Worm (Caenorhabditis elegans): ENCODE results near the gene pept-1.

pept-1 gene

DNA sequence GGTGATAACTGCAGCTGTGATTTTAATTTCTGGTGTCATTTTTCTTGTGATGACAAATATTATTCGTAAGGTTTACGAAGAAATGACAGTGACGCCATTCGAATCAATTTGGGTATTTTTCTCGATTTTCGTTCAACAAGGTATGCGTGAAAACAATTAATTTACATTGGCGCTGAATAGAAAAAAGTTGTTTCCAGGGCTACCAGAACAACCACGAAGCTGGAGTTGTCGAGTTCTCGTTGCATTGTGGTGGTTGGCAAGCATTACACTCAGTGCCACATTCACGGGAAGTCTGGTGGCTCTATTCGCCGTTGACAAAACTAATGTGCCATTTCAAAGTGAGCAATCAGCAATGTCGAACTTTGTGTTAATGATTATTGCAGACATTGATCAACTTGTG lies 51.1 kb downstream of the pept-1 start:
- TF ChIP-seq egl-5 (tag; optimal IDR thresholded peaks at IDR 0.05) (peak; percentile 29), egl-27 (tag; optimal IDR thresholded peaks at IDR 0.05) (no peak)

DNA sequence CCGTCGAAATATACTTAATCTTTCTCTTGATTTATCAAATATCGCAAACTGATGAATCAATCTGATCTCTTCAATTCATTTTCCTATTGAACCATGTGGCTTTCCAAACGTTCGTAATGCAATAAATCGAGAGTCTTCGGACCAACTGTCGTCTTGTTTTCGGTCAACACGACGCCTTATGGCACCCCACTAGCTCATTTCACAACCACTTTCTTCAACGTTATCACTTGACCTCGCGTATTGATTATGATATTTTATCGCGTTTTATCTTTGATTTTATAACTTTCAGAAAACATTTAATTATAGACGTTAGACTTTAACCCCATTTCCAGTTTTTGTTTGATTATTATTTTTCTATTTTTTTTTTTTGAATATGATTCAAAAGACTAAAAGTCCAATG lies 53.1 kb downstream of the pept-1 start:
- TF ChIP-seq mml-1 (tag; optimal IDR thresholded peaks at IDR 0.05) (no peak), lin-15B (tag; optimal IDR thresholded peaks at IDR 0.05) (no peak), ztf-4 (tag; optimal IDR thresholded peaks at IDR 0.05) (no peak), egl-5 (tag; optimal IDR thresholded peaks at IDR 0.05) (peak; percentile 49), lin-39 (tag; optimal IDR thresholded peaks at IDR 0.05) (no peak), pqm-1 (tag; optimal IDR thresholded peaks at IDR 0.05) (peak; percentile 27), snpc-4 (tag; optimal IDR thresholded peaks at IDR 0.05) (no peak), nhr-23 (tag; optimal IDR thresholded peaks at IDR 0.05) (no peak), elt-2 (tag; optimal IDR thresholded peaks at IDR 0.05) (peak; percentile 59), unc-62 (GFP tag; optimal IDR thresholded peaks at IDR 0.05) (no peak), ceh-9 (tag; optimal IDR thresholded peaks at IDR 0.05) (no peak)

DNA sequence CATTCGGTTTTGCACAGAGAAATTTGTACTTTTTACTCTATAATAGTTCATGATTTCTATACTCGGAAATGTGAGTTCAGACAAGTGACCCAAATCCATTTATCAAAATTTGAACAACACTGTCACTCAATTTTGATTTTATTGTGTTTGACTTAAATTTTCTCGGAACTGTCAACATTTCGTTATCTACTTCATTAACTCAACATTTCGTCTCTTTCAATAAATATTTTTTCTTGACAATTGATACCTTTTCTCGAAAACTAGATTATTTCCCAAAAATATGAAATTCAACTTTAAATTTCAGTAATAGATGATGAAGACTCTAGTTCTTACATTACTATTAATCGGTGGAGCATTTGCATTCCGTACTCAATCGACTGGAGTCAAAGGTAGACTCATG lies 54.0 kb downstream of the pept-1 start, which contains the start of gene ttr-36:
Gene ttr-36 (plus strand): TSS at position 301 of the 400 bp plus-strand sequence.
- no peak for TF ChIP-seq sea-2 (GFP tag; optimal IDR thresholded peaks at IDR 0.05)
- TF ChIP-seq daf-12 (tag; optimal IDR thresholded peaks at IDR 0.05), result no peak
- TF ChIP-seq nhr-77 (tag; optimal IDR thresholded peaks at IDR 0.05), result no peak
- no peak for TF ChIP-seq egl-5 (tag; optimal IDR thresholded peaks at IDR 0.05)
- no peak for TF ChIP-seq aly-2 (tag; optimal IDR thresholded peaks at IDR 0.05)
- no peak for TF ChIP-seq nhr-12 (tag; optimal IDR thresholded peaks at IDR 0.05)
- TF ChIP-seq eor-1 (tag; optimal IDR thresholded peaks at IDR 0.05), result no peak
- TF ChIP-seq nhr-11 (tag; optimal IDR thresholded peaks at IDR 0.05), result no peak
- TF ChIP-seq fos-1 (tag; optimal IDR thresholded peaks at IDR 0.05), result no peak
- no peak for TF ChIP-seq lin-39 (tag; optimal IDR thresholded peaks at IDR 0.05)
- no peak for TF ChIP-seq skn-1 (tag; optimal IDR thresholded peaks at IDR 0.05)
- no peak for TF ChIP-seq R02D3.7 (tag; optimal IDR thresholded peaks at IDR 0.05)
- no peak for TF ChIP-seq nhr-67 (tag; optimal IDR thresholded peaks at IDR 0.05)
- no peak for TF ChIP-seq lin-15B (tag; optimal IDR thresholded peaks at IDR 0.05)
- TF ChIP-seq pqm-1 (tag; optimal IDR thresholded peaks at IDR 0.05), result no peak
- no peak for TF ChIP-seq hmg-11 (tag; optimal IDR thresholded peaks at IDR 0.05)

Measured in whole organism, L3 larva.